Fruit fly (Drosophila melanogaster): ENCODE data around the gene GABA-B-R1.

The GABA-B-R1 gene

DNA sequence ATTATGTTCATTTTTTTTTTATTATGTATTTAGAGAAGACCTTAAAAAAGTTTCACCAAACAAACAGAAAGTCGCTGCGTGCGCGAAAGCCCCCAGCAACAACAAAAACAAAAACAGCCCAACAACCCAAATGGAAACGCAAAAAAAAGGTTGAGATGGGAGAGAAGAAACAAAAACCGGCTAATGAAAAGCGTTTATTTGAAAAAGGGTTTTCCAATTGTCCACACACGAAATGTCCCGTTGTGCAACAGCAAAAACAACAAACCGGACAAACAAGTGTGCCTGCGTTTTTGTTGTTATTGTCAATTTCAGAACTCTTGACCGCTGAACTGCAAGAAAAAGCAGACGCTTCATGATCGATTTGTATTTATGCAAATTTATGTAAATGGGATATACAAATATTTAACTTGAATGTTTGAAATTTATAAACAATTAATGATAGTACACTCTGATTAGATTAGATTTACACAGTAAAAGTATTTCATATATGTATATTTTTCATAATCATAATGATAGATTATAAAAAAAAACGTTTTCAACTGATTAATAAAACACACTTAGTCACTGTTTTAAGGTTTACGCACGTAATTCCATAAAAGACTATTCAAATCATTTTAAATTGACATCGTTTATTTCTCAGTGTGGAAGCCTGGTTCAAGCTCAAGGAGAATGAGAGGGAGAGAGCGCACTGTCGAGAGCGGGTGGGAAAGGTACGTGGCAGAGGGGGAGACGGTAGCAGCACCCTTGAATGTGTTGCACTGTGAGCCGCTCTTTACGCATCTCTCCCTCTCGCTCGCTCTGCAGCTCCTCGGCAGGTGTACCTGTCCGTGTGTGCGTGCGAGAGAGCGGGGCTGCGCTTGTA lies 40.5 kb downstream of the GABA-B-R1 start (continued):
- TF ChIP-seq CG3847 (GFP tag; IDR thresholded peaks at IDR 0.05) (peak; percentile 51; the same call in 1 of the 2 replicates), Eip74EF (GFP tag; optimal IDR thresholded peaks at IDR 0.05) (peak in 1 of 2 experiments; percentile 84), CG15073 (GFP tag; optimal IDR thresholded peaks at IDR 0.05) (no peak), sisA (GFP tag; IDR thresholded peaks at IDR 0.05) (peak; percentile 77), gt (GFP tag; IDR thresholded peaks at IDR 0.05) (peak; percentile 45; the same call in 1 of the 2 replicates), CG30403 (GFP tag; optimal IDR thresholded peaks at IDR 0.05) (peak; percentile 88), hb (GFP tag; IDR thresholded peaks at IDR 0.05; ENCODE audit: partially characterized antibody) (no peak), otp (GFP tag; IDR thresholded peaks at IDR 0.05) (peak; percentile 67; the same call in 1 of the 3 replicates), Chrac-16 (GFP tag; optimal IDR thresholded peaks at IDR 0.05) (peak; percentile 49), Six4 (GFP tag; optimal IDR thresholded peaks at IDR 0.05) (peak; percentile 82), Ets65A (GFP tag) (peak; percentile 89), Drgx (GFP tag; IDR thresholded peaks at IDR 0.05) (peak; percentile 82), Side (GFP tag; optimal IDR thresholded peaks at IDR 0.05) (no peak), ERR (GFP tag; optimal IDR thresholded peaks at IDR 0.05) (no peak), crol (GFP tag; IDR thresholded peaks at IDR 0.05) (peak; percentile 97), Ptx1 (GFP tag; IDR thresholded peaks at IDR 0.05) (peak; percentile 79), dysf (GFP tag; IDR thresholded peaks at IDR 0.05) (peak; percentile 78; the same call in 2 of the 3 replicates), tio (GFP tag; optimal IDR thresholded peaks at IDR 0.05) (peak; percentile 83), CG3065 (GFP tag; optimal IDR thresholded peaks at IDR 0.05) (peak; percentile 37), CG7786 (GFP tag; optimal IDR thresholded peaks at IDR 0.05) (no peak), croc (GFP tag; conservative IDR thresholded peaks at IDR 0.05) (peak; percentile 72), en (GFP tag; optimal IDR thresholded peaks at IDR 0.05) (no peak), CG12942 (GFP tag; optimal IDR thresholded peaks at IDR 0.05) (peak; percentile 69), nau (GFP tag; optimal IDR thresholded peaks at IDR 0.05) (peak; percentile 56), Stat92E (GFP tag; optimal IDR thresholded peaks at IDR 0.05) (peak in 1 of 3 experiments; percentile 49), CG15696 (tag; optimal IDR thresholded peaks at IDR 0.05) (peak; percentile 79), Med (GFP tag) (peak; percentile 80), Hmr (GFP tag; optimal IDR thresholded peaks at IDR 0.05) (peak; percentile 68), CG8944 (GFP tag; optimal IDR thresholded peaks at IDR 0.05) (no peak), Xrp1 (GFP tag; IDR thresholded peaks at IDR 0.05) (peak; percentile 86), Ssrp (tag; optimal IDR thresholded peaks at IDR 0.05) (peak; percentile 71), Sox102F (GFP tag; optimal IDR thresholded peaks at IDR 0.05) (peak; percentile 80), dmrt99B (tag; optimal IDR thresholded peaks at IDR 0.05) (peak; percentile 86), bsh (GFP tag; optimal IDR thresholded peaks at IDR 0.05) (peak; percentile 57 to 76), sob (GFP tag; IDR thresholded peaks at IDR 0.05) (peak; percentile 46; the same call in 1 of the 2 replicates), CG18764 (GFP tag; optimal IDR thresholded peaks at IDR 0.05) (peak; percentile 44), Atf-2 (GFP tag; optimal IDR thresholded peaks at IDR 0.05) (no peak), CG5245 (GFP tag; optimal IDR thresholded peaks at IDR 0.05) (peak; percentile 75), nmo (GFP tag; optimal IDR thresholded peaks at IDR 0.05) (peak; percentile 91), CG7987 (GFP tag; optimal IDR thresholded peaks at IDR 0.05) (peak; percentile 54), bcd (GFP tag; optimal IDR thresholded peaks at IDR 0.05) (peak; percentile 79), CG3163 (GFP tag; optimal IDR thresholded peaks at IDR 0.05) (no peak), Lhr (GFP tag; optimal IDR thresholded peaks at IDR 0.05) (peak; percentile 29), CG6654 (GFP tag; optimal IDR thresholded peaks at IDR 0.05) (peak; percentile 44), kay (GFP tag; optimal IDR thresholded peaks at IDR 0.05) (peak; percentile 37), CG12236 (GFP tag; optimal IDR thresholded peaks at IDR 0.05) (no peak), stc (GFP tag; IDR thresholded peaks at IDR 0.05) (peak; percentile 55; the same call in 1 of the 2 replicates), Fer1 (GFP tag; optimal IDR thresholded peaks at IDR 0.05) (peak; percentile 72), Sin3A (optimal IDR thresholded peaks at IDR 0.05) (no peak)
